Worm (Caenorhabditis elegans) whole organism, L4 larva: Measurements from ENCODE around the gene C49F5.5.

Experiments
- D1046.2 ChIP-seq: fragments of 200-800 bp; sonication (Bioruptor generic); IDR thresholded peaks from 2 replicates; pipeline ENCODE4 v1.3.6; 2022; ENCODE audit warnings: missing genetic modification characterization, missing compliant biosample characterization
- F10B5.3 ChIP-seq: sonication (generic microtip); optimal IDR thresholded peaks from 2 replicates; lab custom pipeline; 2016; ENCODE audit warnings: mild to moderate bottlenecking, missing genetic modification characterization, missing compliant biosample characterization
- F49E8.2 ChIP-seq: sonication (generic microtip); optimal IDR thresholded peaks from 2 replicates; lab custom pipeline; 2016; ENCODE audit warnings: missing compliant biosample characterization, mild to moderate bottlenecking, missing genetic modification characterization, borderline replicate concordance
- T20F7.1 ChIP-seq: fragments of 200-800 bp; sonication (Bioruptor generic); optimal IDR thresholded peaks from 2 replicates; lab custom pipeline; 2018; ENCODE audit warnings: mild to moderate bottlenecking, missing genetic modification characterization, missing compliant biosample characterization
- T26A8.4 ChIP-seq: fragments of 200-800 bp; sonication (Bioruptor generic); IDR thresholded peaks from 2 replicates; pipeline ENCODE4 v1.3.6; 2022; ENCODE audit warnings: missing genetic modification characterization, missing compliant biosample characterization
- Y105C5A.15 ChIP-seq: fragments of 200-800 bp; sonication (Bioruptor generic); IDR thresholded peaks from 2 replicates; pipeline ENCODE4 v1.3.6; 2022; ENCODE audit warnings: missing genetic modification characterization, missing compliant biosample characterization
- Y48G9A.11 ChIP-seq: fragments of 200-800 bp; sonication (Bioruptor generic); IDR thresholded peaks from 2 replicates; pipeline ENCODE4 v1.3.6; 2022; ENCODE audit warnings: missing genetic modification reagents, missing genetic modification characterization, missing compliant biosample characterization
- Y75B8A.6 ChIP-seq: fragments of 200-800 bp; sonication (Bioruptor generic); IDR thresholded peaks from 2 replicates; pipeline ENCODE4 v1.3.6; 2022; ENCODE audit warnings: missing genetic modification reagents, missing genetic modification characterization, missing compliant biosample characterization
- aha-1 ChIP-seq: fragments of 150-350 bp; peaks from one replicate; lab custom pipeline; 2014; ENCODE audit warnings: missing biosample characterization, missing genetic modification characterization
- arid-1 ChIP-seq: fragments of 200-800 bp; sonication (Bioruptor generic); conservative IDR thresholded peaks from 2 replicates; pipeline ENCODE4 v1.3.6; 2022; ENCODE audit warnings: missing genetic modification reagents, missing genetic modification characterization, missing compliant biosample characterization
- attf-4 ChIP-seq: sonication (generic microtip); optimal IDR thresholded peaks from 3 replicates; lab custom pipeline; 2017; ENCODE audit warnings: missing biosample characterization, missing genetic modification characterization
- ces-1 ChIP-seq: fragments of 150-350 bp; sonication (generic microtip); optimal IDR thresholded peaks from 4 replicates; lab custom pipeline; 2014; ENCODE audit warnings: missing biosample characterization, missing genetic modification reagents, missing genetic modification characterization
- daf-12 ChIP-seq: fragments of 150-350 bp; optimal IDR thresholded peaks from 2 replicates; lab custom pipeline; 2014; ENCODE audit warnings: missing biosample characterization, missing genetic modification reagents, missing genetic modification characterization
- daf-16 ChIP-seq, 3 experiments: sonication (generic microtip); optimal IDR thresholded peaks; 2 replicates each; lab custom pipeline; 2016 to 2017; ENCODE audit warnings: missing genetic modification characterization in 3 of 3, missing genetic modification reagents in 3 of 3, mild to moderate bottlenecking in 2 of 3, missing compliant biosample characterization in 2 of 3, missing biosample characterization in 1 of 3, moderate library complexity in 1 of 3
- daf-8 ChIP-seq: fragments of 200-800 bp; sonication (Bioruptor generic); IDR thresholded peaks from 2 replicates; pipeline ENCODE4 v1.3.6; 2022; ENCODE audit warnings: missing genetic modification characterization, missing compliant biosample characterization
- dmd-9 ChIP-seq: fragments of 200-800 bp; sonication (Bioruptor generic); IDR thresholded peaks from 2 replicates; pipeline ENCODE4 v1.3.6; 2022; ENCODE audit warnings: missing genetic modification reagents, missing genetic modification characterization, missing compliant biosample characterization
- dve-1 ChIP-seq: sonication (generic microtip); optimal IDR thresholded peaks from 2 replicates; lab custom pipeline; 2017; ENCODE audit warnings: antibody characterized with exemption, mild to moderate bottlenecking, missing genetic modification characterization, missing compliant biosample characterization; ENCODE audit not compliant: insufficient read depth
- egl-27 ChIP-seq: sonication (generic microtip); optimal IDR thresholded peaks from 3 replicates; lab custom pipeline; 2017; ENCODE audit warnings: missing biosample characterization, missing genetic modification reagents, missing genetic modification characterization
- egl-43 ChIP-seq: fragments of 200-800 bp; sonication (Bioruptor generic); IDR thresholded peaks from 2 replicates; pipeline ENCODE4 v1.3.6; 2022; ENCODE audit warnings: missing genetic modification reagents, missing genetic modification characterization, missing compliant biosample characterization
- fos-1 ChIP-seq: fragments of 150-350 bp; optimal IDR thresholded peaks from 2 replicates; lab custom pipeline; 2014; ENCODE audit warnings: missing biosample characterization, missing genetic modification characterization
- hif-1 ChIP-seq, 2 experiments: sonication (generic microtip); optimal IDR thresholded peaks; 2 replicates each; lab custom pipeline; 2016 to 2017; ENCODE audit warnings: missing compliant biosample characterization in 2 of 2, missing genetic modification characterization in 2 of 2, missing genetic modification reagents in 2 of 2, missing genotype in 2 of 2, mild to moderate bottlenecking in 1 of 2
- hlh-11 ChIP-seq: fragments of 200-800 bp; sonication (Bioruptor generic); optimal IDR thresholded peaks from 2 replicates; lab custom pipeline; 2018; ENCODE audit warnings: mild to moderate bottlenecking, missing genetic modification characterization, missing compliant biosample characterization
- hlh-30 ChIP-seq: sonication (generic microtip); optimal IDR thresholded peaks from 2 replicates; lab custom pipeline; 2017; ENCODE audit warnings: antibody characterized with exemption, mild to moderate bottlenecking, missing genetic modification characterization, missing compliant biosample characterization; ENCODE audit not compliant: insufficient read depth
- jun-1 ChIP-seq: fragments of 150-350 bp; optimal IDR thresholded peaks from 2 replicates; lab custom pipeline; 2014; ENCODE audit warnings: missing biosample characterization, missing genetic modification reagents, missing genetic modification characterization
- lin-1 ChIP-seq: fragments of 200-800 bp; sonication (Bioruptor generic); IDR thresholded peaks from 2 replicates; pipeline ENCODE4 v1.3.6; 2022; ENCODE audit warnings: missing genetic modification reagents, missing genetic modification characterization, missing compliant biosample characterization
- lin-29 ChIP-seq: fragments of 200-800 bp; sonication (Bioruptor generic); IDR thresholded peaks from 2 replicates; pipeline ENCODE4 v1.3.6; 2022; ENCODE audit warnings: missing genetic modification reagents, missing genetic modification characterization, missing compliant biosample characterization
- lir-3 ChIP-seq: sonication (generic microtip); optimal IDR thresholded peaks from 2 replicates; lab custom pipeline; 2016; ENCODE audit warnings: mild to moderate bottlenecking, missing genetic modification characterization, missing compliant biosample characterization
- madf-9 ChIP-seq: fragments of 200-800 bp; sonication (Bioruptor generic); conservative IDR thresholded peaks from 2 replicates; pipeline ENCODE4 v1.3.6; 2022; ENCODE audit warnings: missing genetic modification reagents, missing genetic modification characterization, missing compliant biosample characterization
- mdt-29 ChIP-seq: fragments of 200-800 bp; sonication (Bioruptor generic); IDR thresholded peaks from 2 replicates; pipeline ENCODE4 v1.3.6; 2022; ENCODE audit warnings: missing genetic modification reagents, missing genetic modification characterization, missing compliant biosample characterization
- mes-2 ChIP-seq: sonication (generic microtip); optimal IDR thresholded peaks from 2 replicates; lab custom pipeline; 2016; ENCODE audit warnings: missing genotype, mild to moderate bottlenecking, missing genetic modification characterization, missing compliant biosample characterization; ENCODE audit not compliant: poor library complexity, severe bottlenecking
- nhr-25 ChIP-seq: sonication (generic microtip); optimal IDR thresholded peaks from 2 replicates; lab custom pipeline; 2017; ENCODE audit warnings: missing genetic modification characterization, mild to moderate bottlenecking, missing compliant biosample characterization, antibody characterized with exemption, moderate library complexity, borderline replicate concordance; ENCODE audit not compliant: insufficient read depth
- nhr-42 ChIP-seq: fragments of 200-800 bp; sonication (Bioruptor generic); IDR thresholded peaks from 2 replicates; pipeline ENCODE4 v1.3.6; 2022; ENCODE audit warnings: missing genetic modification characterization, missing compliant biosample characterization
- nhr-6 ChIP-seq: fragments of 150-350 bp; optimal IDR thresholded peaks from 2 replicates; lab custom pipeline; 2014; ENCODE audit warnings: missing biosample characterization, missing genetic modification characterization
- saeg-2 ChIP-seq: fragments of 200-800 bp; sonication (Bioruptor generic); IDR thresholded peaks from 2 replicates; pipeline ENCODE4 v1.3.6; 2022; ENCODE audit warnings: missing genetic modification reagents, missing genetic modification characterization, missing compliant biosample characterization
- sdz-12 ChIP-seq: fragments of 200-800 bp; sonication (Bioruptor generic); optimal IDR thresholded peaks from 2 replicates; lab custom pipeline; 2018; ENCODE audit warnings: mild to moderate bottlenecking, missing genetic modification characterization, missing compliant biosample characterization
- skn-1 ChIP-seq: fragments of 150-350 bp; optimal IDR thresholded peaks from 2 replicates; lab custom pipeline; 2014; ENCODE audit warnings: missing biosample characterization, missing genetic modification characterization
- spr-1 ChIP-seq: sonication (generic microtip); optimal IDR thresholded peaks from 2 replicates; lab custom pipeline; 2016; ENCODE audit warnings: mild to moderate bottlenecking, missing genetic modification characterization, missing compliant biosample characterization
- tag-97 ChIP-seq: fragments of 200-800 bp; sonication (Bioruptor generic); IDR thresholded peaks from 2 replicates; pipeline ENCODE4 v1.3.6; 2022; ENCODE audit warnings: missing genetic modification characterization, missing compliant biosample characterization
- unc-39 ChIP-seq: sonication (generic microtip); optimal IDR thresholded peaks from 2 replicates; lab custom pipeline; 2017; ENCODE audit warnings: missing biosample characterization, missing genetic modification characterization
- vab-7 ChIP-seq: fragments of 200-800 bp; sonication (Bioruptor generic); IDR thresholded peaks from 2 replicates; pipeline ENCODE4 v1.3.6; 2022; ENCODE audit warnings: missing genetic modification reagents, missing genetic modification characterization, missing compliant biosample characterization
- zfp-3 ChIP-seq: fragments of 200-800 bp; sonication (Bioruptor generic); conservative IDR thresholded peaks from 2 replicates; pipeline ENCODE4 v1.3.6; 2022; ENCODE audit warnings: missing genetic modification reagents, missing genetic modification characterization, missing compliant biosample characterization

The C49F5.5 gene

DNA sequence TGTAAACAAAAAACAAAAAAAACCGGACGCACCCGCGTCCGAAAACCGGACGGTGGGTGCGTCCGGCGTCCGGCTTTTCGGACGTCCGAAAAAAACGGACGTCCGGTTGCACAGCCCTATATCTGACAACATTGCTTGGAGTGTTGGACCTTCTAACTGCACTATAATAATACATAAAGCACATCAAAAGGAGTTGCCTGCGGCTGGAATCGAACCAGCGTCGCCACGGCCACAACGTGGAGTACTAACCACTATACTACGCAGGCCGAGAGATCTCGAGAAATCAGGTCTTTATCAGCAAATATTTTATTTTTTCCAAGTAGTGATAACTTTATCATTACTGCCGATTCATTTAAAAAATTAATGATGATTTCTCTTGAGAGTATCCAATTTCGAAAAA, 7.3 kb downstream of the C49F5.5 start (continued):
- TF ChIP-seq fos-1 (tag; lab: Kevin White, UChicago) (no peak), lir-3 (tag; lab: Kevin White, UChicago) (no peak), saeg-2 (no peak), nhr-42 (GFP tag; lab: Robert Waterston, UW) (no peak), daf-16 (GFP tag; optimal IDR thresholded peaks at IDR 0.05; lab: Kevin White, UChicago) (peak in 1 of 2 experiments; percentile 18), daf-16 (tag; optimal IDR thresholded peaks at IDR 0.05; lab: Kevin White, UChicago) (peak; percentile 73), mes-2 (peak; percentile 48), hlh-30 (tag; lab: Kevin White, UChicago) (no peak), attf-4 (no peak), lin-29 (GFP tag; lab: Robert Waterston, UW) (0 out of 2 replicates have a peak, but pooled peaks have one; percentile 34), D1046.2 (0 out of 2 replicates have a peak, but pooled peaks have one; percentile 64), hlh-11 (tag; lab: Kevin White, UChicago) (peak; percentile 4), arid-1 (GFP tag; lab: Robert Waterston, UW) (peak; percentile 64), T20F7.1 (GFP tag; lab: Kevin White, UChicago) (no peak), daf-8 (GFP tag; lab: Robert Waterston, UW) (no peak), ces-1 (GFP tag; lab: Kevin White, UChicago) (no peak), Y75B8A.6 (GFP tag; lab: Robert Waterston, UW) (0 out of 2 replicates have a peak, but pooled peaks have one; percentile 29), F49E8.2 (tag; lab: Kevin White, UChicago) (no peak), jun-1 (tag; lab: Kevin White, UChicago) (no peak), hif-1 (tag; optimal IDR thresholded peaks at IDR 0.05; lab: Kevin White, UChicago) (no peak), Y105C5A.15 (GFP tag; lab: Robert Waterston, UW) (no peak), mdt-29 (0 out of 2 replicates have a peak, but pooled peaks have one; percentile 22), nhr-25 (tag; lab: Kevin White, UChicago) (no peak), dmd-9 (GFP tag; lab: Robert Waterston, UW) (peak; percentile 57; the same call in 1 of the 2 replicates), madf-9 (0 out of 2 replicates have a peak, but pooled peaks have one; percentile 18), egl-43 (0 out of 2 replicates have a peak, but pooled peaks have one; percentile 63), zfp-3 (GFP tag; lab: Robert Waterston, UW) (0 out of 2 replicates have a peak, but pooled peaks have one; percentile 46), egl-27 (tag; lab: Kevin White, UChicago) (no peak), aha-1 (tag; lab: Kevin White, UChicago) (peak; percentile 17), daf-12 (tag; lab: Kevin White, UChicago) (no peak), lin-1 (GFP tag; lab: Robert Waterston, UW) (0 out of 2 replicates have a peak, but pooled peaks have one; percentile 31), T26A8.4 (GFP tag; lab: Robert Waterston, UW) (peak; percentile 42; the same call in 1 of the 2 replicates)

DNA sequence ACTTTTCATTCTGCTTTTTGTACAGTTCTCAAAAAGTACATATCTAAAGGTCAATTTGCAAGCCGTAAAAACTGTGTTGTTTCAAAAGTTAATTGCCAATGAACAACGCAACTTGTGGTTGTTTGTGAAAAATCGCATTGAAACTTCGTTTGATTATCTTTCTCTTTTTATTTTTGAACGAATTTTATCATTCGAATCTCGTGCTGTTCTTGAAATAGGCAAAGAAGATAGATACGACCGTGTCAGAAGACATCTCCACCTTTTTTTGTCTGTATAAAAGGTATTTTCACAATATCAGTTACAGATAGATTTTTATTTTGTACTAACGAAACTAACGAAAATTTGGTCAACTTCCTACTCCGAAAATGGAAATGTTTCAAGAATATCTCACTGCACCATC, 8.5 kb downstream of the C49F5.5 start, which contains the start of gene C49F5.7:
Gene C49F5.7 (plus strand): TSS at position 301 of the 400 bp plus-strand sequence.
- TF ChIP-seq hlh-30 (tag; lab: Kevin White, UChicago) (peak; percentile 14), daf-16 (GFP tag; optimal IDR thresholded peaks at IDR 0.05; lab: Kevin White, UChicago) (no peak), daf-16 (tag; optimal IDR thresholded peaks at IDR 0.05; lab: Kevin White, UChicago) (peak; percentile 8), unc-39 (tag; lab: Kevin White, UChicago) (no peak), Y48G9A.11 (no peak)

DNA sequence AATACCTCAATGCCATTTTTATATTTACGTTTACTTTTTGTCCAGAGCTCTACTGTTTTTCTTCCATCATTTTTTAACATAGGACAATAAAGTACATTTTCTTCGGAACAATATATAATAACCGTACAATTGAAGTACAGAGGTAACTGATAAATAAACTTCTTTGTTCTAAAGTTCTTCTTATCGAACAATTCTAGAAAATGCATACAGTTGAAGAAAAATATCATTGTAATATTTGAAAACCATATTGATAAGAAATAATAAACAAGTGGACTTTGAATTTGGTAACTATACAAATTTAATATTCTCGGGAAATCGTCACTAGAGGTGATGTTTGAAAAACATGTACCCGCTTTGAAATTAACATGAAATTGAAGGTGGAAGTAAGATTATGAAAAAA, 10.6 kb downstream of the C49F5.5 start:
- TF ChIP-seq tag-97 (GFP tag; lab: Robert Waterston, UW): no peak
- TF ChIP-seq vab-7 (GFP tag; lab: Robert Waterston, UW): no peak
- TF ChIP-seq nhr-6 (tag; lab: Kevin White, UChicago): no peak
- TF ChIP-seq Y105C5A.15 (GFP tag; lab: Robert Waterston, UW): no peak
- TF ChIP-seq F10B5.3 (tag; lab: Kevin White, UChicago): no peak
- TF ChIP-seq sdz-12 (GFP tag; lab: Kevin White, UChicago): no peak
- no peak for TF ChIP-seq daf-16 (GFP tag; optimal IDR thresholded peaks at IDR 0.05; lab: Kevin White, UChicago)
- TF ChIP-seq daf-16 (tag; optimal IDR thresholded peaks at IDR 0.05; lab: Kevin White, UChicago): peak; percentile 69
- peak; percentile 56 for TF ChIP-seq dve-1 (tag; lab: Kevin White, UChicago)
- no peak for TF ChIP-seq skn-1
- peak; percentile 17 for TF ChIP-seq hlh-11 (tag; lab: Kevin White, UChicago)
- no peak for TF ChIP-seq spr-1
- TF ChIP-seq daf-8 (GFP tag; lab: Robert Waterston, UW): no peak
